Worm (Caenorhabditis elegans): ENCODE data around the gene T13H5.8.

- TF ChIP-seq W03F9.2 (tag; optimal IDR thresholded peaks at IDR 0.05): no peak
- no peak for TF ChIP-seq him-1 (tag; optimal IDR thresholded peaks at IDR 0.05)
Measured at ce11 chrII:8536060-8536459, 17.8 kb downstream of the T13H5.8 start, which contains the start of gene W01C9.2.

All from whole organism, L4/young adult.